Worm (Caenorhabditis elegans) whole organism, late embryonic: ENCODE measurements around the gene Y57G11C.5.

ENCODE experiments used
- ama-1 ChIP-seq: fragments of 150-350 bp; optimal IDR thresholded peaks from 2 replicates; lab custom pipeline; 2014
- ceh-31 ChIP-seq: sonication (generic microtip); optimal IDR thresholded peaks from 2 replicates; lab custom pipeline; 2016; ENCODE audit warnings: missing genetic modification characterization, missing compliant biosample characterization
- ceh-34 ChIP-seq: sonication (generic microtip); optimal IDR thresholded peaks from 2 replicates; lab custom pipeline; 2016; ENCODE audit warnings: mild to moderate bottlenecking, missing genetic modification characterization, missing compliant biosample characterization
- ceh-6 ChIP-seq: fragments of 200-800 bp; sonication (Bioruptor generic); optimal IDR thresholded peaks from 2 replicates; lab custom pipeline; 2018; ENCODE audit warnings: mild to moderate bottlenecking, missing genetic modification characterization, missing compliant biosample characterization
- eyg-1 ChIP-seq: sonication (generic microtip); optimal IDR thresholded peaks from 2 replicates; lab custom pipeline; 2016; ENCODE audit warnings: missing genotype, missing genetic modification characterization, missing compliant biosample characterization
- lin-11 ChIP-seq: fragments of 200-800 bp; sonication (Bioruptor generic); optimal IDR thresholded peaks from 2 replicates; lab custom pipeline; 2018; ENCODE audit warnings: mild to moderate bottlenecking, missing genetic modification characterization, missing compliant biosample characterization
- mec-3 ChIP-seq: sonication (generic microtip); optimal IDR thresholded peaks from 2 replicates; lab custom pipeline; 2016; ENCODE audit warnings: borderline replicate concordance, missing genetic modification characterization, missing compliant biosample characterization
- nfya-1 ChIP-seq: sonication (generic microtip); optimal IDR thresholded peaks from 2 replicates; lab custom pipeline; 2017; ENCODE audit warnings: missing genetic modification characterization, mild to moderate bottlenecking, missing compliant biosample characterization, antibody characterized with exemption, moderate library complexity
- nhr-11 ChIP-seq: fragments of 150-350 bp; optimal IDR thresholded peaks from 2 replicates; lab custom pipeline; 2014; ENCODE audit warnings: missing biosample characterization, missing genetic modification characterization
- pqm-1 ChIP-seq: sonication (generic microtip); optimal IDR thresholded peaks from 2 replicates; lab custom pipeline; 2016; ENCODE audit warnings: missing genetic modification characterization, missing compliant biosample characterization
- ref-2 ChIP-seq: sonication (generic microtip); optimal IDR thresholded peaks from 2 replicates; lab custom pipeline; 2016; ENCODE audit warnings: missing genetic modification characterization, missing compliant biosample characterization
- sox-4 ChIP-seq: sonication (generic microtip); optimal IDR thresholded peaks from 2 replicates; lab custom pipeline; 2017; ENCODE audit warnings: mild to moderate bottlenecking, missing genetic modification characterization, inconsistent platforms, missing compliant biosample characterization
- tbx-2 ChIP-seq: sonication (generic microtip); optimal IDR thresholded peaks from 2 replicates; lab custom pipeline; 2016; ENCODE audit warnings: missing genetic modification characterization, missing compliant biosample characterization
- unc-55 ChIP-seq: sonication (generic microtip); optimal IDR thresholded peaks from 2 replicates; lab custom pipeline; 2017; ENCODE audit warnings: missing biosample characterization, missing genetic modification reagents, missing genetic modification characterization

- TF ChIP-seq ama-1 (lab: Kevin White, UChicago) (no peak), nfya-1 (tag; lab: Kevin White, UChicago) (no peak), pqm-1 (tag; lab: Kevin White, UChicago) (no peak), nhr-11 (tag; lab: Kevin White, UChicago) (no peak), ceh-6 (GFP tag; lab: Kevin White, UChicago) (no peak), ref-2 (tag; lab: Kevin White, UChicago) (no peak), lin-11 (tag; lab: Kevin White, UChicago) (no peak), mec-3 (no peak), ceh-34 (tag; lab: Kevin White, UChicago) (no peak), unc-55 (GFP tag; lab: Kevin White, UChicago) (no peak), tbx-2 (no peak), eyg-1 (tag; lab: Kevin White, UChicago) (no peak), sox-4 (no peak), ceh-31 (tag; lab: Kevin White, UChicago) (no peak)
Observed at ce11 chrIV:14754912-14755311, 10.3 kb downstream of the Y57G11C.5 start, which contains the start of gene Y57G11C.499.
